Fruit fly (Drosophila melanogaster) whole organism, adult: Measurements from ENCODE around the gene pxb.

Source experiments
- CG11617 ChIP-seq: fragments of 200-800 bp; sonication (Bioruptor generic); optimal IDR thresholded peaks from 2 replicates; lab custom pipeline; 2017; ENCODE audit warnings: mild to moderate bottlenecking, missing biosample characterization, missing genetic modification reagents, missing genetic modification characterization
- CG12768 ChIP-seq: fragments of 200-800 bp; sonication (Bioruptor generic); optimal IDR thresholded peaks from 2 replicates; lab custom pipeline; 2017; ENCODE audit warnings: missing biosample characterization, missing genetic modification characterization, mild to moderate bottlenecking, moderate library complexity, missing genetic modification reagents
- CG14711 ChIP-seq: fragments of 200-800 bp; sonication (Bioruptor generic); optimal IDR thresholded peaks from 2 replicates; lab custom pipeline; 2018; ENCODE audit warnings: missing biosample characterization, mild to moderate bottlenecking, missing genetic modification characterization, moderate library complexity
- CG1620 ChIP-seq: fragments of 200-800 bp; sonication (Bioruptor generic); optimal IDR thresholded peaks from 2 replicates; lab custom pipeline; 2016; ENCODE audit warnings: missing biosample characterization, missing genetic modification characterization
- CG33017 ChIP-seq: fragments of 200-800 bp; sonication (Bioruptor generic); optimal IDR thresholded peaks from 2 replicates; lab custom pipeline; 2018; ENCODE audit warnings: missing biosample characterization, mild to moderate bottlenecking, missing genetic modification characterization, moderate library complexity
- CG5204 ChIP-seq: fragments of 200-800 bp; sonication (Bioruptor generic); optimal IDR thresholded peaks from 2 replicates; lab custom pipeline; 2016; ENCODE audit warnings: missing biosample characterization, missing genetic modification characterization
- CG7045 ChIP-seq: fragments of 200-800 bp; sonication (Bioruptor generic); optimal IDR thresholded peaks from 2 replicates; lab custom pipeline; 2017; ENCODE audit warnings: missing biosample characterization, mild to moderate bottlenecking, missing genetic modification characterization
- CG7101 ChIP-seq: fragments of 200-800 bp; sonication (Bioruptor generic); optimal IDR thresholded peaks from 2 replicates; lab custom pipeline; 2018; ENCODE audit warnings: missing biosample characterization, mild to moderate bottlenecking, missing genetic modification characterization, moderate library complexity
- Clk ChIP-seq: fragments of 200-800 bp; sonication (Bioruptor generic); optimal IDR thresholded peaks from 2 replicates; lab custom pipeline; 2017; ENCODE audit warnings: missing biosample characterization, missing genetic modification characterization
- Crg-1 ChIP-seq: fragments of 200-800 bp; sonication (Bioruptor generic); optimal IDR thresholded peaks from 2 replicates; lab custom pipeline; 2016; ENCODE audit warnings: missing biosample characterization, missing genetic modification characterization
- Hr96 ChIP-seq: fragments of 200-800 bp; sonication (Bioruptor generic); optimal IDR thresholded peaks from 2 replicates; lab custom pipeline; 2016; ENCODE audit warnings: missing biosample characterization, missing genetic modification characterization
- Mnt ChIP-seq: fragments of 200-800 bp; sonication (Bioruptor generic); optimal IDR thresholded peaks from 2 replicates; lab custom pipeline; 2016; ENCODE audit warnings: missing biosample characterization, mild to moderate bottlenecking, missing genetic modification characterization
- bab1 ChIP-seq: fragments of 200-800 bp; sonication (Bioruptor generic); optimal IDR thresholded peaks from 3 replicates; lab custom pipeline; 2019; ENCODE audit warnings: missing biosample characterization, mild to moderate bottlenecking, missing genetic modification characterization, moderate library complexity
- cic ChIP-seq: fragments of 200-800 bp; sonication (Bioruptor generic); optimal IDR thresholded peaks from 2 replicates; lab custom pipeline; 2017; ENCODE audit warnings: missing biosample characterization, mild to moderate bottlenecking, missing genetic modification characterization, moderate library complexity
- cnc ChIP-seq, 2 experiments: fragments of >200 bp; optimal IDR thresholded peaks; 2 replicates each; lab custom pipeline; 2017
- kay ChIP-seq: fragments of 200-800 bp; sonication (Bioruptor generic); peaks from one replicate; lab custom pipeline; 2016; ENCODE audit warnings: missing biosample characterization, missing genetic modification characterization, borderline replicate concordance
- ovo ChIP-seq: fragments of 200-800 bp; sonication (Bioruptor generic); optimal IDR thresholded peaks from 2 replicates; lab custom pipeline; 2016; ENCODE audit warnings: missing biosample characterization, missing genetic modification characterization
- pad ChIP-seq: fragments of 200-800 bp; sonication (Bioruptor generic); optimal IDR thresholded peaks from 3 replicates; lab custom pipeline; 2017; ENCODE audit warnings: missing biosample characterization, missing genetic modification characterization, mild to moderate bottlenecking, moderate library complexity, missing genetic modification reagents
- tj ChIP-seq: fragments of 200-800 bp; sonication (Bioruptor generic); optimal IDR thresholded peaks from 3 replicates; lab custom pipeline; 2017; ENCODE audit warnings: missing biosample characterization, mild to moderate bottlenecking, missing genetic modification characterization, moderate library complexity
- toe ChIP-seq: fragments of 200-800 bp; sonication (Bioruptor generic); optimal IDR thresholded peaks from 2 replicates; lab custom pipeline; 2016; ENCODE audit warnings: missing biosample characterization, missing genetic modification characterization

The pxb gene

dm6 chr3R:15665962-15666361 lies at the start of gene pxb:
pxb (plus strand) TSS chr3R:15666183.
- no peak for TF ChIP-seq Clk
- TF ChIP-seq bab1: no peak
- TF ChIP-seq ovo (GFP tag; lab: Kevin White, UChicago): no peak
- peak; percentile 21 for TF ChIP-seq tj
- no peak for TF ChIP-seq CG5204 (GFP tag; lab: Kevin White, UChicago)

- TF ChIP-seq cnc (optimal IDR thresholded peaks at IDR 0.05; lab: Kevin White, UChicago) (no peak), cic (GFP tag; lab: Kevin White, UChicago) (no peak), Crg-1 (GFP tag; lab: Kevin White, UChicago) (no peak), Clk (no peak), CG7101 (tag; lab: Kevin White, UChicago) (no peak), pad (GFP tag; lab: Kevin White, UChicago) (no peak), CG12768 (no peak), tj (no peak), CG7045 (GFP tag; lab: Kevin White, UChicago) (no peak), toe (GFP tag; lab: Kevin White, UChicago) (no peak), Mnt (no peak), CG33017 (tag; lab: Kevin White, UChicago) (no peak)
Observed at dm6 chr3R:15617708-15618107, 48.3 kb upstream of the pxb start.

dm6 chr3R:15626863-15627262 lies 39.1 kb upstream of the pxb start:
- no peak for TF ChIP-seq Crg-1 (GFP tag; lab: Kevin White, UChicago)
- no peak for TF ChIP-seq CG5204 (GFP tag; lab: Kevin White, UChicago)
- no peak for TF ChIP-seq Mnt
- no peak for TF ChIP-seq CG14711 (tag; lab: Kevin White, UChicago)
- TF ChIP-seq cic (GFP tag; lab: Kevin White, UChicago): no peak
- no peak for TF ChIP-seq CG1620 (GFP tag; lab: Kevin White, UChicago)
- no peak for TF ChIP-seq Hr96 (GFP tag; lab: Kevin White, UChicago)
- no peak for TF ChIP-seq Clk
- TF ChIP-seq ovo (GFP tag; lab: Kevin White, UChicago): no peak
- TF ChIP-seq tj: no peak
- TF ChIP-seq bab1: no peak
- no peak for TF ChIP-seq CG7101 (tag; lab: Kevin White, UChicago)
- no peak for TF ChIP-seq kay (GFP tag; lab: Kevin White, UChicago)
- TF ChIP-seq CG7045 (GFP tag; lab: Kevin White, UChicago): no peak

- TF ChIP-seq CG7045 (GFP tag; lab: Kevin White, UChicago): no peak
- no peak for TF ChIP-seq Crg-1 (GFP tag; lab: Kevin White, UChicago)
- TF ChIP-seq toe (GFP tag; lab: Kevin White, UChicago): no peak
- TF ChIP-seq Hr96 (GFP tag; lab: Kevin White, UChicago): no peak
- TF ChIP-seq Clk: no peak
- TF ChIP-seq ovo (GFP tag; lab: Kevin White, UChicago): no peak
- TF ChIP-seq Mnt: no peak
- no peak for TF ChIP-seq CG12768
- TF ChIP-seq CG5204 (GFP tag; lab: Kevin White, UChicago): no peak
- no peak for TF ChIP-seq bab1
- no peak for TF ChIP-seq pad (GFP tag; lab: Kevin White, UChicago)
- no peak for TF ChIP-seq kay (GFP tag; lab: Kevin White, UChicago)
- no peak for TF ChIP-seq cic (GFP tag; lab: Kevin White, UChicago)
- TF ChIP-seq cnc (optimal IDR thresholded peaks at IDR 0.05; lab: Kevin White, UChicago): no peak
- TF ChIP-seq CG7101 (tag; lab: Kevin White, UChicago): no peak
Observed at dm6 chr3R:15627274-15627673, 38.7 kb upstream of the pxb start.

dm6 chr3R:15627987-15628386 lies 38.0 kb upstream of the pxb start:
- TF ChIP-seq pad (GFP tag; lab: Kevin White, UChicago) (no peak), bab1 (no peak)

dm6 chr3R:15630076-15630475 lies 35.9 kb upstream of the pxb start:
- TF ChIP-seq Crg-1 (GFP tag; lab: Kevin White, UChicago) (no peak), bab1 (no peak), CG7045 (GFP tag; lab: Kevin White, UChicago) (no peak), cic (GFP tag; lab: Kevin White, UChicago) (no peak), pad (GFP tag; lab: Kevin White, UChicago) (no peak), CG33017 (tag; lab: Kevin White, UChicago) (no peak), Clk (no peak), CG12768 (no peak), CG5204 (GFP tag; lab: Kevin White, UChicago) (no peak), ovo (GFP tag; lab: Kevin White, UChicago) (no peak), kay (GFP tag; lab: Kevin White, UChicago) (no peak), toe (GFP tag; lab: Kevin White, UChicago) (no peak), CG7101 (tag; lab: Kevin White, UChicago) (no peak), Hr96 (GFP tag; lab: Kevin White, UChicago) (no peak), tj (no peak)

- TF ChIP-seq cic (GFP tag; lab: Kevin White, UChicago): no peak
- no peak for TF ChIP-seq Clk
- no peak for TF ChIP-seq pad (GFP tag; lab: Kevin White, UChicago)
- no peak for TF ChIP-seq CG14711 (tag; lab: Kevin White, UChicago)
- no peak for TF ChIP-seq toe (GFP tag; lab: Kevin White, UChicago)
- no peak for TF ChIP-seq bab1
- no peak for TF ChIP-seq CG12768
- no peak for TF ChIP-seq CG7045 (GFP tag; lab: Kevin White, UChicago)
- no peak for TF ChIP-seq Crg-1 (GFP tag; lab: Kevin White, UChicago)
- no peak for TF ChIP-seq CG1620 (GFP tag; lab: Kevin White, UChicago)
- TF ChIP-seq kay (GFP tag; lab: Kevin White, UChicago): no peak
- no peak for TF ChIP-seq Hr96 (GFP tag; lab: Kevin White, UChicago)
- TF ChIP-seq CG11617 (GFP tag; lab: Kevin White, UChicago): no peak
Observed at dm6 chr3R:15630918-15631317, 35.1 kb upstream of the pxb start.
